Fruit fly (Drosophila melanogaster): ENCODE measurements around the gene NijC.
A peak's percentile ranks its signal among the peaks of the same experiment; 100 is the strongest.

NijC gene

dm6 chr3R:12694742-12695141 lies at the start of gene NijC, which contains the start of gene CG14391:
TSS of gene NijC (plus strand) at chr3R:12695129.
TSS of gene CG14391 (minus strand) at chr3R:12694842.
- TF ChIP-seq CTCF (optimal IDR thresholded peaks at IDR 0.05) (no peak), CG8478 (optimal IDR thresholded peaks at IDR 0.05) (no peak)

dm6 chr3R:12645771-12646317 lies 49.1 kb upstream of the NijC start:
- TF ChIP-seq CG8478 (optimal IDR thresholded peaks at IDR 0.05) (no peak), CTCF (optimal IDR thresholded peaks at IDR 0.05) (no peak)

dm6 chr3R:12646926-12647325 lies 48.0 kb upstream of the NijC start:
- TF ChIP-seq CTCF (optimal IDR thresholded peaks at IDR 0.05) (no peak), CG8478 (optimal IDR thresholded peaks at IDR 0.05) (no peak)

DNA sequence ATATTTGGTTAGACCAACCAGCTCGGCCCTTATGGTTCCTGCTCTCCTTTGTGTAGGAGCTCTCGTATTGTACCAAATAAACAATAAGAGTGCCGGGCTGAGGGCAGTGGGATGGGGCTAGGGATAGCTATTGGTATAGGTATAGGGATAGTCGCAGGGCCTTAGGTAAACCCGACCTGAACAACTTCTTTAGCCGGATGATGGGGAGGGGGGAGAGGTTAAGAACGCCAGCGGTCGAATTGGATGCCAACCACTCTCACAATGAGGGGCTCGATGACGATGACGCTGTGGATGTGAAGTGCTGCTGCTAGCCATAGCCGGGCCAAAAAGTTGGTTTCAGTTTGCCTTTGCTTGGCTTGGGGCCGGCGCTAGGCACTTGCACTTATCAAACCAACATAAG lies 47.6 kb upstream of the NijC start:
- TF ChIP-seq CTCF (optimal IDR thresholded peaks at IDR 0.05) = no peak
- TF ChIP-seq CG8478 (optimal IDR thresholded peaks at IDR 0.05) = no peak

DNA sequence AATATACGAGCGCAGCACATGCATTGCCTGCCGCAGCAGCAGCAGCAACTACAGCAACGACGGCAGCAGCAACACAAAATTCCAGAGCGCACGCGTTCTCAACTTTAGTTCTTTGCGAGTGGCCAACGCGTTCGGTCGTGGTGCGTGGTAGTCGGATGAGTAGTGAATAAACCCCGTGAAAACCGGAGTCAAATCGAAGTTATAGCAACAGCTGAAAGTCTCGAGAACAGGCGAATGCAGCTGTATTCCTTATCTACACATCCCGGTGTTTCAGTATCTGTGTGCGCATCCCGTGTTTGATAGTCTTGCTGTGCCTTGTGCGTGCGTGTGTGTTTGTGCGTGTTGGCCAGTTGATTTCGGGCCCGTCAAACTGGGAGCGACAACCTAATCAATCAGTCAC lies 47.0 kb upstream of the NijC start, which contains the start of gene Dtg:
Gene Dtg (plus strand): TSS at position 105 of the 400 bp plus-strand sequence.
- TF ChIP-seq CTCF (optimal IDR thresholded peaks at IDR 0.05) (no peak), CG8478 (optimal IDR thresholded peaks at IDR 0.05) (no peak)

- TF ChIP-seq CTCF (optimal IDR thresholded peaks at IDR 0.05) (no peak), CG8478 (optimal IDR thresholded peaks at IDR 0.05) (no peak)
These were observed 45.6 kb upstream of the NijC start for dm6 chr3R:12649099-12650029.

DNA sequence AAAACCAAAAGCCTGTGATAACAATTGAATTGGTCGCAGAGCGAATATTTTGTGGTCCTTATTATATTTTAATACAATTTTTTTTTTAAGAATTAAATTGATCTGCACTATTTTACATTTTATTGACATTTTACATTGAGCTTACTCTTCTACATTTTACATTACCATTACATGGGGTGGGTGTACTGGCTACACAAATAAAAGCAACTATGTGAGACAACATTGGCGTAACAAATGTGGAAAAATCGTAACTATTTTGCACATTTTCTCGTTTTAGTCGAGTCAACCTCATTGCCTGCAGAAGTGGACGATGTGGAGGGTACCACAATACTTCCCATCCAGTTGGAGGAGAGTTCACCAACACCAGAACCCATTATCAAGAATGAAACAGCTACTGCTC lies 44.4 kb upstream of the NijC start:
- no peak for TF ChIP-seq CG8478 (optimal IDR thresholded peaks at IDR 0.05)
- TF ChIP-seq CTCF (optimal IDR thresholded peaks at IDR 0.05) = peak; percentile 67 to 77

- no peak for TF ChIP-seq CTCF (optimal IDR thresholded peaks at IDR 0.05)
- TF ChIP-seq CG8478 (optimal IDR thresholded peaks at IDR 0.05) = no peak
These were observed 42.2 kb upstream of the NijC start for dm6 chr3R:12652736-12653135.

dm6 chr3R:12653511-12654252 lies 41.2 kb upstream of the NijC start:
- TF ChIP-seq CG8478 (optimal IDR thresholded peaks at IDR 0.05) (no peak), CTCF (optimal IDR thresholded peaks at IDR 0.05) (no peak)

- TF ChIP-seq CG8478 (optimal IDR thresholded peaks at IDR 0.05) (no peak), CTCF (optimal IDR thresholded peaks at IDR 0.05) (no peak)
These were observed 40.7 kb upstream of the NijC start, which contains the start of gene CG6225 for dm6 chr3R:12654253-12654623. TSS of gene CG6225 (plus strand) at chr3R:12654577.

DNA sequence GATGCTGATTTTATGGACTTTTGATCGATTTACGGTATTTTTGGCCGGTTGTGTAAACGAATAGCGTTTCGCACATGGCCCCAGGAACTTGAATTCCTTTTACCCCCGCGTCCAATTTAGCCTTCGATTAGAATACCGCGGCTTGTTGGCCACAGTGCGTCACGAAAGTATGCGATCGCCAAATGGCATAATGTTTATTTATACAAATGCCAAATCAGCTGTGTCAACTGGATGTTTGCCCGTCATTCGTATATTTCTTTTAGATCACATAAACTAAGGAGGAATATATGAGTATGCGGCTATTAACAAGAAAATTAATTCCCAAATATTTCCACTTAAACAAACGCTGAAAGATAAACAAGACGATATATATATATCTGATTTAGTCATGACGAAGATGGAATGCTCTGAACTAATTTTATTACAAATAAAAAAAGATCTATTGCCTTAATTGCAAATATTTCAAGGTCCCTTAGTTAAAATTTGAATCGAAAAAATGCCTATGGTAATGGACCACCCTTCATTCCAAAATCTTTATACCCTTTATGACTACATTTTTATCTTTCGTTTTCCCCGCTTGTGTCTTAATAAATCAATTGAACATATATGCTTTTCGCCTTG lies 37.9 kb upstream of the NijC start:
- TF ChIP-seq CG8478 (optimal IDR thresholded peaks at IDR 0.05) = no peak
- no peak for TF ChIP-seq CTCF (optimal IDR thresholded peaks at IDR 0.05)

DNA sequence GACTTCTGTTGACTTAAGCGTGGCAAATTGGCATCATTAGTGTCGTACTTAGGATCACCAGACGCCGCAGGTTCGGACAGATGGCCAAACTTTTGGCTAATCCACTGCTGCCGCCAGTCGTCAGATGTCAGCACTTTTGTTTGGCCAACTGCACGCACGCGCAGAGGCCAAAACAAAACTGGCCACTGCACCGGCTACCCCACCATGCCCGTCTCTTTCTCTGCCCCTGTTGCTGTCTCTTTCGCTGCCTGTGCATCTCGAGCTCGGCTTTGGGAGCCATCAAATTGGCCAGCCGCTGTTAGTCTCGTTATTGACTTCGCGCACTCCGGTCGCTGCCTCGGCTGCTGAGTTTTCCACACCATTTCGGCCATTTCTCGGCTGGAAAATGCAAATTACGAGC lies 32.4 kb upstream of the NijC start, which contains the start of gene CG14395:
Gene CG14395 (plus strand): TSS at position 301 of the 400 bp plus-strand sequence.
- no peak for TF ChIP-seq CTCF (optimal IDR thresholded peaks at IDR 0.05)
- TF ChIP-seq CG8478 (optimal IDR thresholded peaks at IDR 0.05) = no peak

dm6 chr3R:12666206-12666834 lies 28.6 kb upstream of the NijC start:
- TF ChIP-seq CG8478 (optimal IDR thresholded peaks at IDR 0.05) (no peak), CTCF (optimal IDR thresholded peaks at IDR 0.05) (no peak)

- no peak for TF ChIP-seq CTCF (optimal IDR thresholded peaks at IDR 0.05)
- no peak for TF ChIP-seq CG8478 (optimal IDR thresholded peaks at IDR 0.05)
These were observed 20.8 kb upstream of the NijC start, which contains the start of gene Gnmt for dm6 chr3R:12674041-12674623. TSS of gene Gnmt (plus strand) at chr3R:12674608.

Data from S2 (cell line).